Worm (Caenorhabditis elegans) whole organism, L4 larva: ENCODE measurements around the gene T24E12.13.

Source experiments
- ZK546.5 ChIP-seq, 2 experiments: sonication (generic microtip); optimal IDR thresholded peaks; 2 replicates each; lab custom pipeline; 2017; ENCODE audit warnings: missing biosample characterization in 2 of 2, missing genetic modification characterization in 2 of 2
- aly-2 ChIP-seq: sonication (generic microtip); optimal IDR thresholded peaks from 2 replicates; lab custom pipeline; 2018; ENCODE audit warnings: missing biosample characterization, missing genetic modification characterization
- egl-27 ChIP-seq: sonication (generic microtip); optimal IDR thresholded peaks from 3 replicates; lab custom pipeline; 2017; ENCODE audit warnings: missing biosample characterization, missing genetic modification reagents, missing genetic modification characterization
- lin-13 ChIP-seq: fragments of 150-350 bp; optimal IDR thresholded peaks from 2 replicates; lab custom pipeline; 2014; ENCODE audit warnings: missing biosample characterization, missing genetic modification reagents, missing genetic modification characterization
- mdl-1 ChIP-seq, 2 experiments: fragments of 150-350 bp in 1 of 2; sonication (generic microtip) in 1 of 2; optimal IDR thresholded peaks; 2 replicates each; lab custom pipeline; 2014 to 2017; ENCODE audit warnings: missing biosample characterization in 2 of 2, missing genetic modification characterization in 2 of 2
- mxl-2 ChIP-seq: fragments of 200-800 bp; sonication (Bioruptor generic); conservative IDR thresholded peaks from 2 replicates; pipeline ENCODE4 v1.3.6; 2022; ENCODE audit warnings: missing genetic modification reagents, missing genetic modification characterization, missing compliant biosample characterization
- nhr-11 ChIP-seq: fragments of 150-350 bp; optimal IDR thresholded peaks from 2 replicates; lab custom pipeline; 2014; ENCODE audit warnings: missing biosample characterization, missing genetic modification characterization
- nhr-76 ChIP-seq: fragments of 150-350 bp; optimal IDR thresholded peaks from 2 replicates; lab custom pipeline; 2014; ENCODE audit warnings: missing biosample characterization, missing genetic modification characterization
- pqm-1 ChIP-seq: sonication (generic microtip); optimal IDR thresholded peaks from 2 replicates; lab custom pipeline; 2017; ENCODE audit warnings: missing biosample characterization, missing genetic modification characterization
- skn-1 ChIP-seq: fragments of 150-350 bp; optimal IDR thresholded peaks from 2 replicates; lab custom pipeline; 2014; ENCODE audit warnings: missing biosample characterization, missing genetic modification characterization
- tag-97 ChIP-seq: fragments of 200-800 bp; sonication (Bioruptor generic); IDR thresholded peaks from 2 replicates; pipeline ENCODE4 v1.3.6; 2022; ENCODE audit warnings: missing genetic modification characterization, missing compliant biosample characterization
- unc-39 ChIP-seq: sonication (generic microtip); optimal IDR thresholded peaks from 2 replicates; lab custom pipeline; 2017; ENCODE audit warnings: missing biosample characterization, missing genetic modification characterization
- unc-62 ChIP-seq, 3 experiments: fragments of 150-350 bp in 1 of 3; sonication (generic microtip); optimal IDR thresholded peaks in 2 of 3; peaks in 1 of 3; 1 replicate in 1 of 3; 2 replicates in 2 of 3; lab custom pipeline; 2014 to 2017; ENCODE audit warnings: missing biosample characterization in 3 of 3, missing genetic modification characterization in 3 of 3, missing genetic modification reagents in 3 of 3, missing genotype in 1 of 3
- zag-1 ChIP-seq: fragments of 150-350 bp; optimal IDR thresholded peaks from 2 replicates; lab custom pipeline; 2014; ENCODE audit warnings: missing biosample characterization, missing genetic modification characterization

- TF ChIP-seq skn-1 (tag; lab: Kevin White, UChicago) (no peak), zag-1 (tag; lab: Kevin White, UChicago) (no peak), mdl-1 (tag; optimal IDR thresholded peaks at IDR 0.05; lab: Kevin White, UChicago) (no peak), tag-97 (GFP tag; lab: Robert Waterston, UW) (no peak), pqm-1 (tag; lab: Kevin White, UChicago) (no peak), lin-13 (GFP tag; lab: Kevin White, UChicago) (no peak), egl-27 (no peak), unc-39 (tag; lab: Kevin White, UChicago) (no peak), ZK546.5 (tag; optimal IDR thresholded peaks at IDR 0.05; lab: Kevin White, UChicago) (no peak), unc-62 (GFP tag; optimal IDR thresholded peaks at IDR 0.05 in 1 of 2; lab: Kevin White, UChicago) (no peak), unc-62 (tag; optimal IDR thresholded peaks at IDR 0.05; lab: Kevin White, UChicago) (no peak), mxl-2 (GFP tag; lab: Robert Waterston, UW) (no peak), nhr-11 (tag; lab: Kevin White, UChicago) (no peak), nhr-76 (tag; lab: Kevin White, UChicago) (no peak), aly-2 (tag; lab: Kevin White, UChicago) (no peak)
These were observed 6.0 kb upstream of the T24E12.13 start for ce11 chrII:3781238-3781637.
